Worm (Caenorhabditis elegans) whole organism, L3 larva: Measurements from ENCODE around the gene pole-4.

Experiments used
- ZK546.5 ChIP-seq: sonication (generic microtip); optimal IDR thresholded peaks from 2 replicates; lab custom pipeline; 2017; ENCODE audit warnings: missing biosample characterization, missing genetic modification characterization
- ama-1 ChIP-seq: fragments of 150-350 bp; optimal IDR thresholded peaks from 2 replicates; lab custom pipeline; 2018
- ceh-16 ChIP-seq: sonication (generic microtip); optimal IDR thresholded peaks from 2 replicates; lab custom pipeline; 2017; ENCODE audit warnings: missing biosample characterization, missing genetic modification characterization
- ceh-28 ChIP-seq: fragments of 150-350 bp; optimal IDR thresholded peaks from 2 replicates; lab custom pipeline; 2014; ENCODE audit warnings: missing biosample characterization, missing genetic modification reagents, missing genetic modification characterization
- egl-27 ChIP-seq: sonication (generic microtip); optimal IDR thresholded peaks from 4 replicates; lab custom pipeline; 2017; ENCODE audit warnings: missing biosample characterization, missing genetic modification reagents, missing genetic modification characterization
- elt-2 ChIP-seq: sonication (generic microtip); optimal IDR thresholded peaks from 2 replicates; lab custom pipeline; 2016; ENCODE audit warnings: missing genetic modification reagents, mild to moderate bottlenecking, missing genetic modification characterization, missing compliant biosample characterization
- fkh-10 ChIP-seq: sonication (generic microtip); optimal IDR thresholded peaks from 2 replicates; lab custom pipeline; 2017; ENCODE audit warnings: missing biosample characterization, missing genetic modification reagents, missing genetic modification characterization
- fos-1 ChIP-seq: fragments of 150-350 bp; optimal IDR thresholded peaks from 2 replicates; lab custom pipeline; 2014; ENCODE audit warnings: missing biosample characterization, missing genetic modification characterization
- jun-1 ChIP-seq: fragments of 150-350 bp; optimal IDR thresholded peaks from 2 replicates; lab custom pipeline; 2014; ENCODE audit warnings: missing biosample characterization, missing genetic modification reagents, missing genetic modification characterization
- lin-15B ChIP-seq: fragments of 150-350 bp; optimal IDR thresholded peaks from 2 replicates; lab custom pipeline; 2014; ENCODE audit warnings: missing biosample characterization, missing genetic modification characterization
- lsy-12 ChIP-seq: sonication (generic microtip); optimal IDR thresholded peaks from 2 replicates; lab custom pipeline; 2016; ENCODE audit warnings: mild to moderate bottlenecking, missing genetic modification characterization, missing compliant biosample characterization
- mml-1 ChIP-seq: fragments of 150-350 bp; sonication (generic microtip); optimal IDR thresholded peaks from 3 replicates; lab custom pipeline; 2014; ENCODE audit warnings: missing biosample characterization, missing genetic modification characterization
- nfya-1 ChIP-seq: sonication (generic microtip); optimal IDR thresholded peaks from 2 replicates; lab custom pipeline; 2017; ENCODE audit warnings: missing genetic modification characterization, mild to moderate bottlenecking, missing compliant biosample characterization, antibody characterized with exemption, moderate library complexity; ENCODE audit not compliant: insufficient read depth
- nhr-23 ChIP-seq: fragments of 150-350 bp; optimal IDR thresholded peaks from 2 replicates; lab custom pipeline; 2014; ENCODE audit warnings: missing biosample characterization, missing genetic modification reagents, missing genetic modification characterization
- nhr-25 ChIP-seq: sonication (generic microtip); optimal IDR thresholded peaks from 2 replicates; lab custom pipeline; 2017; ENCODE audit warnings: missing biosample characterization, missing genetic modification characterization
- nhr-28 ChIP-seq: fragments of 150-350 bp; optimal IDR thresholded peaks from 2 replicates; lab custom pipeline; 2014; ENCODE audit warnings: missing biosample characterization, missing genetic modification characterization
- nhr-76 ChIP-seq: fragments of 150-350 bp; sonication (generic microtip); optimal IDR thresholded peaks from 5 replicates; lab custom pipeline; 2014; ENCODE audit warnings: missing biosample characterization, missing genetic modification characterization
- nhr-77 ChIP-seq: fragments of 150-350 bp; optimal IDR thresholded peaks from 2 replicates; lab custom pipeline; 2014; ENCODE audit warnings: missing biosample characterization, missing genetic modification characterization
- pha-4 ChIP-seq: fragments of 150-350 bp; optimal IDR thresholded peaks from 2 replicates; lab custom pipeline; 2014; ENCODE audit warnings: missing biosample characterization, missing genetic modification reagents, missing genetic modification characterization
- pqm-1 ChIP-seq: fragments of 150-350 bp; optimal IDR thresholded peaks from 2 replicates; lab custom pipeline; 2017; ENCODE audit warnings: missing biosample characterization, missing genetic modification characterization, inconsistent platforms
- sea-2 ChIP-seq: fragments of 150-350 bp; sonication (generic microtip); optimal IDR thresholded peaks from 4 replicates; lab custom pipeline; 2014; ENCODE audit warnings: missing biosample characterization, missing genetic modification reagents, missing genetic modification characterization
- skn-1 ChIP-seq: fragments of 150-350 bp; optimal IDR thresholded peaks from 2 replicates; lab custom pipeline; 2014; ENCODE audit warnings: missing biosample characterization, missing genetic modification characterization
- snpc-4 ChIP-seq: fragments of 150-350 bp; optimal IDR thresholded peaks from 2 replicates; lab custom pipeline; 2014; ENCODE audit warnings: missing biosample characterization, missing genetic modification characterization
- tbx-2 ChIP-seq: sonication (generic microtip); optimal IDR thresholded peaks from 2 replicates; lab custom pipeline; 2016; ENCODE audit warnings: mild to moderate bottlenecking, missing genetic modification characterization, missing compliant biosample characterization
- unc-62 ChIP-seq: fragments of 150-350 bp; sonication (generic microtip); optimal IDR thresholded peaks from 4 replicates; lab custom pipeline; 2014; ENCODE audit warnings: missing biosample characterization, missing genetic modification reagents, missing genetic modification characterization
- zag-1 ChIP-seq: fragments of 150-350 bp; optimal IDR thresholded peaks from 2 replicates; lab custom pipeline; 2014; ENCODE audit warnings: missing biosample characterization, missing genetic modification characterization
- ztf-11 ChIP-seq: fragments of 150-350 bp; optimal IDR thresholded peaks from 2 replicates; lab custom pipeline; 2014; ENCODE audit warnings: missing biosample characterization, missing genetic modification characterization
- ztf-4 ChIP-seq: fragments of 150-350 bp; optimal IDR thresholded peaks from 2 replicates; lab custom pipeline; 2014; ENCODE audit warnings: missing biosample characterization, missing genetic modification characterization

Gene pole-4

ce11 chrII:14964008-14964407 is 5.1 kb downstream of the pole-4 start, which contains the start of gene elo-9:
Gene elo-9, minus strand, starts transcription at chrII:14964108.
- TF ChIP-seq skn-1 (tag; lab: Kevin White, UChicago) (no peak), tbx-2 (no peak), nhr-23 (tag; lab: Kevin White, UChicago) (no peak), ama-1 (lab: Kevin White, UChicago) (no peak), nhr-25 (tag; lab: Kevin White, UChicago) (no peak), egl-27 (tag; lab: Kevin White, UChicago) (no peak), sea-2 (GFP tag; lab: Kevin White, UChicago) (no peak), nhr-76 (tag; lab: Kevin White, UChicago) (no peak), pha-4 (tag; lab: Kevin White, UChicago) (no peak), fos-1 (tag; lab: Kevin White, UChicago) (no peak), ceh-16 (tag; lab: Kevin White, UChicago) (no peak), elt-2 (tag; lab: Kevin White, UChicago) (no peak)

- peak; percentile 81 for TF ChIP-seq jun-1
- peak; percentile 9 for TF ChIP-seq pha-4 (tag; lab: Kevin White, UChicago)
- peak; percentile 54 for TF ChIP-seq pqm-1 (tag; lab: Kevin White, UChicago)
- no peak for TF ChIP-seq ZK546.5
- TF ChIP-seq elt-2 (tag; lab: Kevin White, UChicago), result peak; percentile 90
- no peak for TF ChIP-seq lin-15B
- TF ChIP-seq ztf-4 (tag; lab: Kevin White, UChicago), result no peak
Observed at ce11 chrII:14959273-14959672, 9.9 kb downstream of the pole-4 start.

DNA sequence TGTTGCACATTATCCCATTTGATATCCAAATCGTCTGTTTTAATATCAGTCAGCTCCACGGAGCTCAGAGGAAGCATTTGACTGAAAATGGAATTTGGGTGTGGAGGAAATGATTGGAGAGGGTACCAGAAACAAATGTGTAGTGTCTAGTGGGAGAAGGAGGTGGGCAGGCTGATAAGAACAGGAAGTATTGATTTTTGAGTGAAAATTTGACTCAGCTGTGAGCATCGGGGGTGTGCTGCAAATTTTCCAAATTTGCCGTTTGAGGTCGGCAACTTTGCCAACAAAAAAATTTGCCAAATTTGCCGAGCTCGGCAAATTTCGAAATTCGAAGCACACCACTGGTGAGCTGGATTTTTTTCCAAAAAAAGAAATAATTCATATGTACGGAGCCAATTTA is 11.0 kb downstream of the pole-4 start, which contains the start of gene Y53F4B.1:
Gene Y53F4B.1 (minus strand): TSS at position 101 of the 400 bp plus-strand sequence.
- peak; percentile 32 for TF ChIP-seq elt-2 (tag; lab: Kevin White, UChicago)
- no peak for TF ChIP-seq nhr-77 (tag; lab: Kevin White, UChicago)

- peak; percentile 82 for TF ChIP-seq ceh-28 (tag; lab: Kevin White, UChicago)
- no peak for TF ChIP-seq unc-62 (GFP tag; lab: Kevin White, UChicago)
Observed at ce11 chrII:14952464-14953064, 16.6 kb downstream of the pole-4 start.

DNA sequence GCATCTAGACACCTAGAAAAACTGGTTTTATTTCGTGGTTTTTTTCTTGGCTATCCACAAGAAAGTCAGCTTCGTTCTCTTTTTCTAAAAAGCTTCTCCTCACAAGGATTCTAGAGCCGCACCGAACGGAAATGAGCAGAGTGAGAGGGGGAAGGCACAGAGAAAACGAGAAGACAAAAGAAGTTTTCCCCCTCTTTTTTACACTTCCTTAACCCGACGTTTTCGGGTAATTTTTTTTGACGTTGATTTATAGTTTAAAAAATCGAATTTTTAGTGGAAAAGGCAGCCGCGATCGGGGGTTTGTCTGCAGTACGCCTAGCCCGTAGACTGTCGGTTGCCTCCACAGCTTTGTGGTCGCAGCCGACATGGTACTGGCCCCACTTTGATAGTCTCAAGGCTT is 22.6 kb downstream of the pole-4 start:
- TF ChIP-seq zag-1 (tag; lab: Kevin White, UChicago) (no peak), ztf-4 (tag; lab: Kevin White, UChicago) (no peak), fkh-10 (GFP tag; lab: Kevin White, UChicago) (peak; percentile 72), nfya-1 (tag; lab: Kevin White, UChicago) (no peak)

DNA sequence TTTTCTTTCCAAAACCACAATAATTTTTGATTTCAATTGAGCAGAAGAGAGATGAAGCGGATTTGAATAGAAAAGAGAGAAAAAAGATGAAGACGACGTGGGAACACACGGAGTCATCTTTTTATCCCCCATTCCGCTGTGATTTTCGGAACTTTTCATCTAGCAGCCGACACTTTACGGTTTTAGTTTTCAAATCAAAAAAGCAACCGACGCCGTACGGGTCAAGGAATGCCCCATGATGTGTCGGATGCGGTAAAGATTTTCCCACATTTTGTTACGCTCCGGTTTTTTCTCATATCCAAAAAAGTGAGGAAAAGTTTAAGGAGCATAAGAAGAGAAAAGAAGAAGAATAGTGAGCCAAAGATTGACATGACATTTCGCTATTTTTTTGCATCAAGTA is 23.6 kb downstream of the pole-4 start:
- TF ChIP-seq ztf-11 (tag; lab: Kevin White, UChicago), result no peak
- TF ChIP-seq nhr-77 (tag; lab: Kevin White, UChicago), result no peak
- peak; percentile 89 for TF ChIP-seq snpc-4 (tag; lab: Kevin White, UChicago)
- no peak for TF ChIP-seq mml-1 (tag; lab: Kevin White, UChicago)

- no peak for TF ChIP-seq ztf-11 (tag; lab: Kevin White, UChicago)
- TF ChIP-seq mml-1 (tag; lab: Kevin White, UChicago), result no peak
- TF ChIP-seq nhr-76 (tag; lab: Kevin White, UChicago), result no peak
- TF ChIP-seq nhr-28, result no peak
- no peak for TF ChIP-seq skn-1 (tag; lab: Kevin White, UChicago)
- TF ChIP-seq lsy-12 (tag; lab: Kevin White, UChicago), result no peak
- TF ChIP-seq nhr-25 (tag; lab: Kevin White, UChicago), result no peak
- TF ChIP-seq fkh-10 (GFP tag; lab: Kevin White, UChicago), result no peak
- TF ChIP-seq jun-1, result no peak
- TF ChIP-seq nhr-23 (tag; lab: Kevin White, UChicago), result no peak
- TF ChIP-seq elt-2 (tag; lab: Kevin White, UChicago), result no peak
- no peak for TF ChIP-seq snpc-4 (tag; lab: Kevin White, UChicago)
Observed at ce11 chrII:14940980-14941379, 28.2 kb downstream of the pole-4 start.
